Worm (Caenorhabditis elegans) whole organism, late embryonic: ENCODE data around the gene F58F9.3.

ENCODE experiments used
- C38D4.7 ChIP-seq: fragments of 200-800 bp; sonication (Bioruptor generic); optimal IDR thresholded peaks from 2 replicates; lab custom pipeline; 2018; ENCODE audit warnings: mild to moderate bottlenecking, missing genetic modification characterization, moderate library complexity, missing compliant biosample characterization
- F13H6.1 ChIP-seq: sonication (generic microtip); optimal IDR thresholded peaks from 2 replicates; lab custom pipeline; 2016; ENCODE audit warnings: missing genetic modification characterization, missing compliant biosample characterization
- K02D7.2 ChIP-seq: sonication (generic microtip); optimal IDR thresholded peaks from 2 replicates; lab custom pipeline; 2017; ENCODE audit warnings: mild to moderate bottlenecking, missing genetic modification characterization, missing compliant biosample characterization
- T23F11.4 ChIP-seq: fragments of 200-800 bp; sonication (Bioruptor generic); optimal IDR thresholded peaks from 2 replicates; lab custom pipeline; 2018; ENCODE audit warnings: mild to moderate bottlenecking, missing genetic modification characterization, missing compliant biosample characterization
- Y22D7AL.16 ChIP-seq: sonication (generic microtip); optimal IDR thresholded peaks from 2 replicates; lab custom pipeline; 2016; ENCODE audit warnings: missing genetic modification characterization, missing compliant biosample characterization
- ceh-14 ChIP-seq: sonication (generic microtip); optimal IDR thresholded peaks from 2 replicates; lab custom pipeline; 2016; ENCODE audit warnings: missing genotype, missing genetic modification characterization, missing compliant biosample characterization
- ceh-19 ChIP-seq: fragments of 200-800 bp; sonication (Bioruptor generic); optimal IDR thresholded peaks from 2 replicates; lab custom pipeline; 2018; ENCODE audit warnings: mild to moderate bottlenecking, missing genetic modification characterization, missing compliant biosample characterization
- ceh-22 ChIP-seq: sonication (generic microtip); optimal IDR thresholded peaks from 2 replicates; lab custom pipeline; 2017; ENCODE audit warnings: missing biosample characterization, missing genetic modification characterization
- ceh-24 ChIP-seq: sonication (generic microtip); optimal IDR thresholded peaks from 2 replicates; lab custom pipeline; 2016; ENCODE audit warnings: mild to moderate bottlenecking, missing genetic modification characterization, missing compliant biosample characterization
- ceh-31 ChIP-seq: sonication (generic microtip); optimal IDR thresholded peaks from 2 replicates; lab custom pipeline; 2016; ENCODE audit warnings: missing genetic modification characterization, missing compliant biosample characterization
- che-1 ChIP-seq: sonication (generic microtip); optimal IDR thresholded peaks from 2 replicates; lab custom pipeline; 2016; ENCODE audit warnings: mild to moderate bottlenecking, missing genetic modification characterization, missing compliant biosample characterization
- dve-1 ChIP-seq: sonication (generic microtip); optimal IDR thresholded peaks from 2 replicates; lab custom pipeline; 2017; ENCODE audit warnings: antibody characterized with exemption, mild to moderate bottlenecking, missing genetic modification characterization, missing compliant biosample characterization
- elt-2 ChIP-seq: sonication (generic microtip); optimal IDR thresholded peaks from 2 replicates; lab custom pipeline; 2016; ENCODE audit warnings: missing genetic modification reagents, missing genetic modification characterization, missing compliant biosample characterization
- fax-1 ChIP-seq: sonication (generic microtip); optimal IDR thresholded peaks from 2 replicates; lab custom pipeline; 2016; ENCODE audit warnings: missing genotype, missing genetic modification characterization, missing compliant biosample characterization
- fkh-10 ChIP-seq: fragments of 150-350 bp; optimal IDR thresholded peaks from 2 replicates; lab custom pipeline; 2014; ENCODE audit warnings: missing biosample characterization, missing genetic modification reagents, missing genetic modification characterization
- gmeb-2 ChIP-seq: sonication (generic microtip); optimal IDR thresholded peaks from 2 replicates; lab custom pipeline; 2016; ENCODE audit warnings: missing genetic modification characterization, inconsistent platforms, missing compliant biosample characterization
- hlh-6 ChIP-seq: sonication (generic microtip); optimal IDR thresholded peaks from 2 replicates; lab custom pipeline; 2016; ENCODE audit warnings: missing genotype, missing genetic modification characterization, missing compliant biosample characterization
- lim-6 ChIP-seq: sonication (generic microtip); optimal IDR thresholded peaks from 2 replicates; lab custom pipeline; 2016; ENCODE audit warnings: missing genetic modification characterization, missing compliant biosample characterization
- lin-11 ChIP-seq: fragments of 200-800 bp; sonication (Bioruptor generic); optimal IDR thresholded peaks from 2 replicates; lab custom pipeline; 2018; ENCODE audit warnings: mild to moderate bottlenecking, missing genetic modification characterization, missing compliant biosample characterization
- madf-2 ChIP-seq: sonication (generic microtip); optimal IDR thresholded peaks from 2 replicates; lab custom pipeline; 2017; ENCODE audit warnings: missing genetic modification characterization, missing compliant biosample characterization
- nhr-11 ChIP-seq: fragments of 150-350 bp; optimal IDR thresholded peaks from 2 replicates; lab custom pipeline; 2014; ENCODE audit warnings: missing biosample characterization, missing genetic modification characterization
- nhr-232 ChIP-seq: sonication (generic microtip); optimal IDR thresholded peaks from 2 replicates; lab custom pipeline; 2016; ENCODE audit warnings: missing genetic modification characterization, missing compliant biosample characterization
- odd-2 ChIP-seq: sonication (generic microtip); optimal IDR thresholded peaks from 2 replicates; lab custom pipeline; 2017; ENCODE audit warnings: antibody characterized with exemption, mild to moderate bottlenecking, missing genetic modification characterization, missing compliant biosample characterization
- pag-3 ChIP-seq: sonication (generic microtip); optimal IDR thresholded peaks from 2 replicates; lab custom pipeline; 2016; ENCODE audit warnings: missing compliant biosample characterization, missing genetic modification characterization, borderline replicate concordance
- pax-1 ChIP-seq: fragments of 150-350 bp; optimal IDR thresholded peaks from 2 replicates; lab custom pipeline; 2014; ENCODE audit warnings: missing biosample characterization, missing genetic modification characterization
- pqm-1 ChIP-seq: sonication (generic microtip); optimal IDR thresholded peaks from 2 replicates; lab custom pipeline; 2016; ENCODE audit warnings: missing genetic modification characterization, missing compliant biosample characterization
- pros-1 ChIP-seq: fragments of 150-350 bp; optimal IDR thresholded peaks from 2 replicates; lab custom pipeline; 2014; ENCODE audit warnings: missing biosample characterization, missing genetic modification reagents, missing genetic modification characterization
- ref-2 ChIP-seq: sonication (generic microtip); optimal IDR thresholded peaks from 2 replicates; lab custom pipeline; 2016; ENCODE audit warnings: missing genetic modification characterization, missing compliant biosample characterization
- sdc-2 ChIP-seq: sonication (generic microtip); optimal IDR thresholded peaks from 2 replicates; lab custom pipeline; 2016; ENCODE audit warnings: missing genotype, missing genetic modification characterization, missing compliant biosample characterization
- sox-2 ChIP-seq: fragments of 200-800 bp; sonication (Bioruptor generic); IDR thresholded peaks from 2 replicates; pipeline ENCODE4 v1.3.6; 2022; ENCODE audit warnings: missing genetic modification reagents, missing genetic modification characterization, missing compliant biosample characterization
- sox-4 ChIP-seq: sonication (generic microtip); optimal IDR thresholded peaks from 2 replicates; lab custom pipeline; 2017; ENCODE audit warnings: mild to moderate bottlenecking, missing genetic modification characterization, inconsistent platforms, missing compliant biosample characterization
- syd-9 ChIP-seq: sonication (generic microtip); optimal IDR thresholded peaks from 2 replicates; lab custom pipeline; 2016; ENCODE audit warnings: mild to moderate bottlenecking, missing genetic modification characterization, moderate library complexity, missing compliant biosample characterization
- tbx-7 ChIP-seq: sonication (generic microtip); optimal IDR thresholded peaks from 2 replicates; lab custom pipeline; 2016; ENCODE audit warnings: missing genotype, missing genetic modification characterization, missing compliant biosample characterization
- ttx-3 ChIP-seq: sonication (generic microtip); optimal IDR thresholded peaks from 2 replicates; lab custom pipeline; 2016; ENCODE audit warnings: missing genetic modification reagents, missing genetic modification characterization, missing compliant biosample characterization
- unc-3 ChIP-seq, 2 experiments: fragments of 200-800 bp in 1 of 2; sonication (Bioruptor generic) in 1 of 2; sonication (generic microtip) in 1 of 2; conservative IDR thresholded peaks in 1 of 2; optimal IDR thresholded peaks in 1 of 2; 2 replicates each; pipeline versions ENCODE4 v1.3.6 to Lab custom; 2016 to 2022; ENCODE audit warnings: missing compliant biosample characterization in 2 of 2, missing genetic modification characterization in 2 of 2, missing genetic modification reagents in 1 of 2
- unc-55 ChIP-seq: sonication (generic microtip); optimal IDR thresholded peaks from 2 replicates; lab custom pipeline; 2017; ENCODE audit warnings: missing biosample characterization, missing genetic modification reagents, missing genetic modification characterization
- zip-5 ChIP-seq: sonication (generic microtip); optimal IDR thresholded peaks from 2 replicates; lab custom pipeline; 2016; ENCODE audit warnings: missing genetic modification characterization, missing compliant biosample characterization
- ztf-16 ChIP-seq: sonication (generic microtip); optimal IDR thresholded peaks from 2 replicates; lab custom pipeline; 2017; ENCODE audit warnings: missing genetic modification characterization, missing compliant biosample characterization

F58F9.3 gene

DNA sequence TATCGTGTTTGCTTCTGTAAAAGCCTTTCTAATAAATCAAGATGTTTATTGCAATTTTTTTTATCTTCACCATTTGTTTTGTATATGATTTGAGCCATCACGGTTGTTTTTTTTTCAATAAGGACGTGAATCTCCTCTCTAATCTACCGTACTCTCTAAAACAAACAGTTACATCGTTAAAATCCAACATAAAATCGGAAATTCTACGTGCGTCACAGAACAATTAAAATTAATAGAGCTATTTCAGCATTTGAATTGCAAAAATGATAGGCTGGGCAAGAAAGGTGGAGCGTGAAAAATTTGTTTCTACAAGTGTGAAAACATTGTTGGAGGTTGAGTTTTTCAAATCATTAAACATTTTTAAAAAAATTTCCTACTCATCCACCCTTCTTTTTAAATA is 19.6 kb upstream of the F58F9.3 start, which contains the start of gene C49A9.5:
Gene C49A9.5 (plus strand): TSS at position 271 of the 400 bp plus-strand sequence.
- TF ChIP-seq T23F11.4 (GFP tag; lab: Kevin White, UChicago) (no peak), nhr-232 (tag; lab: Kevin White, UChicago) (no peak), gmeb-2 (tag; lab: Kevin White, UChicago) (no peak), lim-6 (tag; lab: Kevin White, UChicago) (no peak), odd-2 (no peak), ceh-19 (GFP tag; lab: Kevin White, UChicago) (no peak), pros-1 (tag; lab: Kevin White, UChicago) (no peak), unc-3 (GFP tag; conservative IDR thresholded peaks at IDR 0.05; lab: Robert Waterston, UW) (no peak), unc-3 (tag; optimal IDR thresholded peaks at IDR 0.05; lab: Kevin White, UChicago) (no peak), unc-55 (GFP tag; lab: Kevin White, UChicago) (no peak), ztf-16 (tag; lab: Kevin White, UChicago) (no peak), sox-2 (GFP tag; lab: Robert Waterston, UW) (no peak)

DNA sequence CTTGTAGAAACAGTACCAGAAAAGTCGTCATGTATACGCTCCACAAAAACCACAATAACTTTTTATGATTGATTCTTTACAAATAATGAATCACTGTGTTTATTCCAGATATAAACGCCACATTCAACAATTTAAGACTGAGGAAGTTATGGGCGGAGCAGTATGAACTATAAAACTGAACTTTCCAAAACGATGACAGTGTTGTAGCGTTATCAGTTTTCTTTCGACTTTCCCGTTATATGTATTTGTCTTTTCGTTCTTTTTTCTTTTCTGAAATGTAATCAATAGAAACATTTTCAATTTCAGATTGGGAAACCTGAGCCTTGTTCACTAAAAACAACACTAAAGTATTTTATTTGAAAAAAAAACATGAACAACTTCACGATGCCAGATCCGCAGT is 16.0 kb upstream of the F58F9.3 start, which contains the start of gene C49A9.9:
Gene C49A9.9 (plus strand): TSS at position 307 of the 400 bp plus-strand sequence.
- TF ChIP-seq C38D4.7 (GFP tag; lab: Kevin White, UChicago) (no peak), sox-2 (GFP tag; lab: Robert Waterston, UW) (no peak), elt-2 (tag; lab: Kevin White, UChicago) (no peak), F13H6.1 (tag; lab: Kevin White, UChicago) (no peak), T23F11.4 (GFP tag; lab: Kevin White, UChicago) (no peak), che-1 (no peak), pax-1 (tag; lab: Kevin White, UChicago) (no peak), hlh-6 (no peak), ref-2 (tag; lab: Kevin White, UChicago) (no peak), pqm-1 (tag; lab: Kevin White, UChicago) (no peak), tbx-7 (tag; lab: Kevin White, UChicago) (no peak), ceh-14 (tag; lab: Kevin White, UChicago) (no peak), dve-1 (tag; lab: Kevin White, UChicago) (no peak), sox-4 (tag; lab: Kevin White, UChicago) (no peak), lin-11 (tag; lab: Kevin White, UChicago) (no peak), pag-3 (tag; lab: Kevin White, UChicago) (no peak), zip-5 (tag; lab: Kevin White, UChicago) (no peak), sdc-2 (tag; lab: Kevin White, UChicago) (no peak), ceh-31 (no peak), gmeb-2 (tag; lab: Kevin White, UChicago) (no peak)

DNA sequence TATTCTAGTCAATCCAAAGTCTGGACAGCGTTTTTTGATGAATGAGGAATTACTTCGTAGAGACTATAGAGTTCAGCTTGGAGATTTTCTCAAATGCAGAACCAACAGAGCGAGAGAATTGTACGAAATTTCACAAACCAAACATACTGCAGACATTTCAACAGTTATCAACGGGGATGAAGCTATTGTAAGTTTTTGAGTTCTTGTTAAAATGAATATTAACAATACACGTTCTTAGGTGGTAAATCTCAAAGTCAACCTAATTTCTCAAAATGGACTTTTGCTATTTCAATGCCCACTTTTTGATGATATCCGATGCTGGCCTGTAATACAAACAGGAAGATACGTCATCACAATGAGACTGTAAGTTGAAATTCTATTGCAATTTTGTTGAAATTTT is 15.5 kb upstream of the F58F9.3 start:
- TF ChIP-seq ceh-22 (tag; lab: Kevin White, UChicago) (no peak), nhr-11 (tag; lab: Kevin White, UChicago) (no peak), nhr-232 (tag; lab: Kevin White, UChicago) (no peak), unc-55 (GFP tag; lab: Kevin White, UChicago) (no peak), K02D7.2 (tag; lab: Kevin White, UChicago) (no peak), ceh-24 (tag; lab: Kevin White, UChicago) (no peak), madf-2 (tag; lab: Kevin White, UChicago) (no peak)

DNA sequence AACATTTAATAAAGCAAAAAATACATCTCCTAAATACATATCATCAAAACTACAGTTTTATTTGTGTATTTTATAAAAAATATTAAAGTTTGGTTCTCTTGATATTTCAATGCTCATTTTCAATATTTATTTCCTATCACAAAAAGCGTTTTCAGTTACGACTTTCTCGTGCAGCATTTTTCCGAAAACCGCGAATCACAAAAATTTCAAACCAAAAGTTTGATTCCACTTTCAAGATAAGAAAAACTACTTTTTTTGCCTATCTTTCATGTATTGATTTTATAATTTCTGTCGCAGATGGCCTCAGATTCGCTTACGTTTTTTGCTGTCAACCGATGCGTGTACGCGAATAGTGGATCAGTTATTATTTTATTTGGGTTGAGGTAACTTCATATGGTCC is 13.6 kb upstream of the F58F9.3 start, which contains the start of gene C49A9.4:
Gene C49A9.4 (plus strand): TSS at position 265 of the 400 bp plus-strand sequence.
- TF ChIP-seq Y22D7AL.16 (tag; lab: Kevin White, UChicago) (no peak), syd-9 (tag; lab: Kevin White, UChicago) (no peak), ceh-24 (tag; lab: Kevin White, UChicago) (no peak), nhr-232 (tag; lab: Kevin White, UChicago) (no peak), fax-1 (no peak), lin-11 (tag; lab: Kevin White, UChicago) (no peak), ttx-3 (no peak), fkh-10 (GFP tag; lab: Kevin White, UChicago) (no peak), odd-2 (no peak), pros-1 (tag; lab: Kevin White, UChicago) (no peak)
